Fruit fly (Drosophila melanogaster) whole organism, wandering third instar larva: ENCODE measurements around the gene ClpP.
A peak's percentile ranks its signal among the peaks of the same experiment; 100 is the strongest.

Experiments
- Abd-B ChIP-seq: fragments of >200 bp; optimal IDR thresholded peaks from 2 replicates; lab custom pipeline; 2017; ENCODE audit warnings: missing biosample characterization, missing genetic modification characterization
- Dif ChIP-seq: fragments of 200-275, 200-300 bp; sonication (Bioruptor generic); optimal IDR thresholded peaks from 2 replicates; lab custom pipeline; 2018; ENCODE audit warnings: missing biosample characterization, missing genetic modification characterization; ENCODE audit not compliant: partially characterized antibody
- GATAd ChIP-seq: sonication (Bioruptor generic); optimal IDR thresholded peaks from 2 replicates; lab custom pipeline; 2016; ENCODE audit warnings: missing biosample characterization, missing genetic modification characterization
- HLH106 ChIP-seq: fragments of 200-800 bp; optimal IDR thresholded peaks from 3 replicates; lab custom pipeline; 2019; ENCODE audit warnings: missing biosample characterization, mild to moderate bottlenecking, missing genetic modification characterization, moderate library complexity
- Hnf4 ChIP-seq: fragments of 200-800 bp; sonication (Bioruptor generic); optimal IDR thresholded peaks from 2 replicates; lab custom pipeline; 2016; ENCODE audit warnings: missing biosample characterization, mild to moderate bottlenecking, missing genetic modification characterization
- Hr83 ChIP-seq: fragments of 200-300 bp; sonication (Bioruptor generic); optimal IDR thresholded peaks from 2 replicates; lab custom pipeline; 2016; ENCODE audit warnings: missing biosample characterization, mild to moderate bottlenecking, missing genetic modification characterization, moderate library complexity; ENCODE audit not compliant: poor library complexity, severe bottlenecking
- Mio ChIP-seq: sonication (Bioruptor generic); optimal IDR thresholded peaks from 2 replicates; lab custom pipeline; 2016; ENCODE audit warnings: missing biosample characterization, missing genetic modification characterization
- Myc ChIP-seq: fragments of >200 bp; optimal IDR thresholded peaks from 2 replicates; lab custom pipeline; 2017
- Rel ChIP-seq, 2 experiments: fragments of 200-800 bp; sonication (Bioruptor generic) in 1 of 2; optimal IDR thresholded peaks; 2 replicates in 1 of 2; 3 replicates in 1 of 2; lab custom pipeline; 2016 to 2019; ENCODE audit warnings: mild to moderate bottlenecking in 2 of 2, missing biosample characterization in 2 of 2, missing genetic modification characterization in 2 of 2, moderate library complexity in 1 of 2
- Sp1 ChIP-seq: fragments of 200-800 bp; sonication (Bioruptor generic); optimal IDR thresholded peaks from 3 replicates; lab custom pipeline; 2019; ENCODE audit warnings: missing biosample characterization, mild to moderate bottlenecking, missing genetic modification characterization, moderate library complexity
- br ChIP-seq: fragments of 200-800 bp; sonication (Bioruptor generic); optimal IDR thresholded peaks from 2 replicates; lab custom pipeline; 2016; ENCODE audit warnings: missing biosample characterization, missing genetic modification characterization
- brk ChIP-seq: fragments of 200-800 bp; sonication (Bioruptor generic); optimal IDR thresholded peaks from 2 replicates; lab custom pipeline; 2016; ENCODE audit warnings: missing biosample characterization, mild to moderate bottlenecking, missing genetic modification characterization
- dmrt93B ChIP-seq: fragments of 200-800 bp; sonication (Bioruptor generic); optimal IDR thresholded peaks from 2 replicates; lab custom pipeline; 2018; ENCODE audit warnings: missing biosample characterization, mild to moderate bottlenecking, missing genetic modification characterization
- ey ChIP-seq: fragments of 200-800 bp; sonication (Bioruptor generic); optimal IDR thresholded peaks from 2 replicates; lab custom pipeline; 2016; ENCODE audit warnings: missing biosample characterization, missing genetic modification characterization
- foxo ChIP-seq, 2 experiments: fragments of 200-800 bp; sonication (Bioruptor generic); optimal IDR thresholded peaks; 2 replicates in 1 of 2; 3 replicates in 1 of 2; lab custom pipeline; 2016 to 2017; ENCODE audit warnings: missing biosample characterization in 2 of 2, missing genetic modification characterization in 2 of 2
- fru ChIP-seq: fragments of 200-800 bp; sonication (Bioruptor generic); optimal IDR thresholded peaks from 3 replicates; lab custom pipeline; 2016; ENCODE audit warnings: missing biosample characterization, mild to moderate bottlenecking, missing genetic modification characterization
- h ChIP-seq: fragments of 200-800 bp; sonication (Bioruptor generic); optimal IDR thresholded peaks from 3 replicates; lab custom pipeline; 2016; ENCODE audit warnings: missing biosample characterization, mild to moderate bottlenecking, missing genetic modification characterization
- pan ChIP-seq: fragments of >200 bp; optimal IDR thresholded peaks from 2 replicates; lab custom pipeline; 2017
- psq ChIP-seq: fragments of 200-800 bp; sonication (Bioruptor generic); optimal IDR thresholded peaks from 3 replicates; lab custom pipeline; 2017; ENCODE audit warnings: missing biosample characterization, mild to moderate bottlenecking, missing genetic modification characterization, moderate library complexity
- sage ChIP-seq: fragments of 200-800 bp; sonication (Bioruptor generic); optimal IDR thresholded peaks from 2 replicates; lab custom pipeline; 2016; ENCODE audit warnings: missing biosample characterization, mild to moderate bottlenecking, missing genetic modification characterization
- tai ChIP-seq: sonication (Bioruptor generic); optimal IDR thresholded peaks from 2 replicates; lab custom pipeline; 2016; ENCODE audit warnings: missing biosample characterization, missing genetic modification characterization
- usp ChIP-seq: fragments of >200 bp; optimal IDR thresholded peaks from 2 replicates; lab custom pipeline; 2017; ENCODE audit warnings: missing biosample characterization, missing genetic modification characterization
- woc ChIP-seq: sonication (Bioruptor generic); optimal IDR thresholded peaks from 2 replicates; lab custom pipeline; 2016; ENCODE audit warnings: missing biosample characterization, mild to moderate bottlenecking, missing genetic modification characterization

Gene ClpP

dm6 chr2L:10356508-10356907, at the start of gene ClpP, which contains the start of gene CtsL4:
Gene ClpP (plus strand): TSS chr2L:10356795.
Gene CtsL4 (minus strand): TSS chr2L:10356597.
- TF ChIP-seq woc (peak; percentile 66), sage (GFP tag; lab: Kevin White, UChicago) (no peak)

DNA sequence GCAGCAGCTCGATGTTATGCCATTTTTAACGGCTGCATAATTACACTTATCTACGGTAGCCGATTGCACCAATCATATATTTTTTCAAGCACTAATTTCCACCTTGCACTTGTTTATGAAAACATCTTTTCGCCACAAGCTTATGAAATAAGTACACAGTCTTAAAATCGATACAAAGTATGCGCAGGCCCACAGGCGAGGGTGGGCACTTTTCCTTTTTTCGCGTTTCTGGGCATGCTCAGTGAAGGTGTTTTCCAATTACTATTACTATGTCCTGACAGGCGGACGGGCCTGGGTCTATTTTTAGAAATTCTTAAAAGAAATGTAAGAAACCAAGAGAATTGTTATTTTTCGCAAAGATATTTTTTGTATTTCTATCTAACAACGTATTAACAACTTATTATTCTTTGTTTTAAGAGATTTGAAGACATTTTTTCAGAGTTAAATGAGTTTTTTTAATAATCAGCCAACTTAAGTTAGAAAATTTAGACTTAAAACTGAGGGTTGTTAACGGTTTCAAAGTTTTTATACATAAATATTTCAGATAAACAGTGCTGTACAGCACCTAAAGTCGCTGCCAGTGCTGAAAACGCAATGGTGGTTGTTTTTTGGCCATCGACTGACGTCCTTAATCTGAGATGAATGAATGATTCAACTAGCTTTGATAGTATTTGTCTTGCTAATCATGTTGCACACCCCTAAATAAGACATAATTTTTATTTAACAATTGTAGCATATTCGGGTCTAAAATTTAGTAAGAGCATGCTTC, 45.8 kb upstream of the ClpP start, which contains the start of gene Cdk5alpha:
TSS of gene Cdk5alpha (minus strand) at position 343 of the 769 bp plus-strand sequence.
- TF ChIP-seq Hr83 (GFP tag; lab: Kevin White, UChicago) (peak; percentile 6), pan (no peak), sage (GFP tag; lab: Kevin White, UChicago) (no peak), tai (peak; percentile 59), Hnf4 (GFP tag; lab: Kevin White, UChicago) (peak; percentile 33)

- TF ChIP-seq Myc (lab: Kevin White, UChicago) (peak; percentile 10), woc (no peak), HLH106 (no peak), sage (GFP tag; lab: Kevin White, UChicago) (peak; percentile 47), Rel (GFP tag; optimal IDR thresholded peaks at IDR 0.05; lab: Kevin White, UChicago) (no peak), Rel (tag; optimal IDR thresholded peaks at IDR 0.05; lab: Kevin White, UChicago) (no peak), tai (peak; percentile 1), ey (GFP tag; lab: Kevin White, UChicago) (no peak), Abd-B (GFP tag; lab: Kevin White, UChicago) (no peak), fru (GFP tag; lab: Kevin White, UChicago) (no peak), foxo (GFP tag; optimal IDR thresholded peaks at IDR 0.05; lab: Kevin White, UChicago) (no peak), dmrt93B (GFP tag; lab: Kevin White, UChicago) (no peak)
Observed at dm6 chr2L:10311822-10312221, 44.8 kb upstream of the ClpP start.

- TF ChIP-seq woc (peak; percentile 69), usp (GFP tag; lab: Kevin White, UChicago) (no peak), HLH106 (peak; percentile 8)
- TF ChIP-seq, all 38 proteins: peak for 2
Observed at dm6 chr2L:10314327-10315210, 42.0 kb upstream of the ClpP start, which contains the start of the genes Usp14 and CG4972. Gene Usp14 (minus strand): TSS chr2L:10314396. Gene CG4972 (plus strand): TSS chr2L:10314792.

DNA sequence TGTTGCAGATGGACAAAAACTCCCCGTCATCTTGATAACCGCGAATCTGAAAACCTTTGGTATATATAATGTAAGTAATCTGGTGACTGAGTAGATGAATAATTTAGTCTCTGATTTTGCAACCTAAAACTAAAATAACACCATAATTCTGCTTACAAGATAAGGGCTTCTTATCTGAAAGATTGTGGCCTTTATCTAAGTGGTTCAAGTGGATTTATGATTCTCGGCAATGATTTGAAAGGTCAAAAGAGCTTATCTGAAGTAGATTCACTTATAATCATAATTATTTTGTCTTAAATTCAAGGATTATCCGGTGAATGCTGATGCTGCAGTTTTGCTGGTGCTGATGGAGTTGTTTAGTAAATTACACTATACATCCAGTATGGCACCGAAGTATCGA, 40.7 kb upstream of the ClpP start:
- TF ChIP-seq GATAd (GFP tag; lab: Kevin White, UChicago) = no peak

DNA sequence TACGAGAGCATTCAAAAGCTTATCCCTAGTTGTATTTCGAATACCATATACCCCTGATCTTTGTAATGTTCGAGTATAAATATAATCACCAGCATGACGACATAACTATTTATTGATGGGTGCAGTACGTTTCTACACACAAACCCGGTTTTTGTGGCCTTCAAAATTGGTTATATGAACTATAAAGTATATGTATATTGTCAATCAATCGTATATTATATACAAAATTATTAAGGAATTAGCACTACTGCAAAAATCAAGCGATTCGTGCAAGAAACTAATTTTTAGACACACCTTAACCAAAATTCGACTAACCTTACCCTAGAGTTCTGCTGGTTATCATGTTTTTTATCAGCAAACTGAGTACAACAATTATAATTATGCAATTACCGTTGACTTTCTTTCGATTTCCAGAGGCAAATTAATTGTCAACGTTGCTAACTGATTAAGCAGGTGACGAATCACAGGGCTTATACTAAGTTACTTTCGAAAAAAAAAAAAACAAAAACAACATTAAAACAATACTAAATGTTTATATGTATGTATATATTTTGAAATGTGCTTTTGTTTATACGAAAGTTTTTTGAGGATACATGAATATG, 36.3 kb upstream of the ClpP start:
- no peak for TF ChIP-seq Sp1 (GFP tag; lab: Kevin White, UChicago)
- TF ChIP-seq Mio (GFP tag; lab: Kevin White, UChicago) = no peak
- TF ChIP-seq tai = no peak
- TF ChIP-seq Hr83 (GFP tag; lab: Kevin White, UChicago) = no peak
- TF ChIP-seq brk (GFP tag; lab: Kevin White, UChicago) = no peak
- no peak for TF ChIP-seq Dif
- TF ChIP-seq br (GFP tag; lab: Kevin White, UChicago) = no peak
- TF ChIP-seq psq = no peak
- no peak for TF ChIP-seq usp (GFP tag; lab: Kevin White, UChicago)

DNA sequence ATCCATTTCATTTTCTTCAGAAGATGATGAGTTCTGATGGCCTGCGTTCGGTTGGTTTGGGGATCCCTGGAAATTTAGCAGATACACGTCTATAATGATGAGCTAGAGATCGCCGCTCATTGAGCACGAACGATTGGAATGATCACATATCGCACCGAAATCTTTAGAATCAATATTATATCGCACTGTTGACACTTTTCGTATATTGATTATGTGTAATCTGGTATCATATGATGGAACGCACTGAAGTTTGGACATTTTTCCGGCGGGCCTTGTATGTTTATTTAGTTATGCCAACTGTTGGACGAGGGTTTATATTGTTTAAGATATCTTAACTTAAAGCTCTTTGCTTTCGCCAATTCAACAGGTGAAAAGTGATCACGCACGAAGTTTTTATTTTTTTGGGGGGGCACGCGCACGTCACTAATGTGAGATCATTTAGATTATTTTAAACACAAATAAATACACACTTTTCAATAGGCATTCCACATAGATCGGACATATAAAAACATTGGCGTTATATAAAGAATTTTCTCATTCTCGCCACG, 35.5 kb upstream of the ClpP start:
- TF ChIP-seq Rel (GFP tag; optimal IDR thresholded peaks at IDR 0.05; lab: Kevin White, UChicago) (no peak), Rel (tag; optimal IDR thresholded peaks at IDR 0.05; lab: Kevin White, UChicago) (peak; percentile 69), h (GFP tag; lab: Kevin White, UChicago) (peak; percentile 11), Hr83 (GFP tag; lab: Kevin White, UChicago) (no peak), woc (peak; percentile 10), tai (no peak), brk (GFP tag; lab: Kevin White, UChicago) (peak; percentile 10), Myc (lab: Kevin White, UChicago) (no peak), Sp1 (GFP tag; lab: Kevin White, UChicago) (no peak)
